Worm (Caenorhabditis elegans) whole organism, L2 larva: ENCODE measurements around the gene T10B10.9.

ENCODE experiments used
- C34F6.9 ChIP-seq: fragments of 150-350 bp; optimal IDR thresholded peaks from 2 replicates; lab custom pipeline; 2014; ENCODE audit warnings: missing biosample characterization, missing genetic modification characterization
- R02D3.7 ChIP-seq: fragments of 150-350 bp; optimal IDR thresholded peaks from 2 replicates; lab custom pipeline; 2014; ENCODE audit warnings: missing biosample characterization, missing genetic modification characterization
- Y55F3AM.14 ChIP-seq: fragments of 200-800 bp; sonication (Bioruptor generic); optimal IDR thresholded peaks from 2 replicates; lab custom pipeline; 2018; ENCODE audit warnings: mild to moderate bottlenecking, missing genetic modification characterization, missing compliant biosample characterization
- ZK546.5 ChIP-seq: sonication (generic microtip); optimal IDR thresholded peaks from 2 replicates; lab custom pipeline; 2017; ENCODE audit warnings: missing biosample characterization, missing genetic modification characterization
- alr-1 ChIP-seq: fragments of 150-350 bp; optimal IDR thresholded peaks from 2 replicates; lab custom pipeline; 2014; ENCODE audit warnings: missing biosample characterization, missing genetic modification characterization
- aly-2 ChIP-seq: fragments of 150-350 bp; optimal IDR thresholded peaks from 2 replicates; lab custom pipeline; 2014; ENCODE audit warnings: missing biosample characterization, missing genetic modification characterization
- blmp-1 ChIP-seq: sonication (generic microtip); optimal IDR thresholded peaks from 2 replicates; lab custom pipeline; 2017; ENCODE audit warnings: missing genetic modification characterization, mild to moderate bottlenecking, missing compliant biosample characterization, antibody characterized with exemption, moderate library complexity; ENCODE audit not compliant: insufficient read depth
- ceh-16 ChIP-seq: fragments of 150-350 bp; optimal IDR thresholded peaks from 2 replicates; lab custom pipeline; 2014; ENCODE audit warnings: missing biosample characterization, missing genetic modification characterization
- crh-2 ChIP-seq: sonication (generic microtip); optimal IDR thresholded peaks from 2 replicates; lab custom pipeline; 2017; ENCODE audit warnings: missing biosample characterization, missing genetic modification characterization
- dmd-4 ChIP-seq: sonication (generic microtip); optimal IDR thresholded peaks from 2 replicates; lab custom pipeline; 2017; ENCODE audit warnings: missing biosample characterization, missing genetic modification characterization
- elt-1 ChIP-seq: fragments of 150-350 bp; optimal IDR thresholded peaks from 2 replicates; lab custom pipeline; 2014; ENCODE audit warnings: missing biosample characterization, missing genetic modification characterization
- elt-3 ChIP-seq: sonication (generic microtip); optimal IDR thresholded peaks from 2 replicates; lab custom pipeline; 2017; ENCODE audit warnings: missing biosample characterization, missing genetic modification characterization
- fos-1 ChIP-seq: fragments of 150-350 bp; optimal IDR thresholded peaks from 2 replicates; lab custom pipeline; 2014; ENCODE audit warnings: missing biosample characterization, missing genetic modification characterization
- gmeb-1 ChIP-seq: fragments of 150-350 bp; optimal IDR thresholded peaks from 2 replicates; lab custom pipeline; 2014; ENCODE audit warnings: missing biosample characterization, missing genetic modification characterization
- lin-11 ChIP-seq: fragments of 150-350 bp; sonication (generic microtip); optimal IDR thresholded peaks from 2 replicates; lab custom pipeline; 2014; ENCODE audit warnings: missing biosample characterization, missing genetic modification characterization, inconsistent platforms, mixed read lengths
- lin-13 ChIP-seq: fragments of 150-350 bp; optimal IDR thresholded peaks from 2 replicates; lab custom pipeline; 2014; ENCODE audit warnings: missing biosample characterization, missing genetic modification reagents, missing genetic modification characterization
- lin-39 ChIP-seq: fragments of 150-350 bp; optimal IDR thresholded peaks from 2 replicates; lab custom pipeline; 2014; ENCODE audit warnings: missing biosample characterization, missing genetic modification reagents, missing genetic modification characterization
- lsy-2 ChIP-seq, 2 experiments: fragments of 150-350 bp in 1 of 2; sonication (generic microtip) in 1 of 2; optimal IDR thresholded peaks; 2 replicates each; lab custom pipeline; 2014 to 2017; ENCODE audit warnings: missing biosample characterization in 2 of 2, missing genetic modification characterization in 2 of 2
- mdl-1 ChIP-seq, 2 experiments: fragments of 150-350 bp in 1 of 2; sonication (generic microtip) in 1 of 2; optimal IDR thresholded peaks; 2 replicates each; lab custom pipeline; 2017; ENCODE audit warnings: missing biosample characterization in 2 of 2, missing genetic modification characterization in 2 of 2
- nhr-10 ChIP-seq: sonication (generic microtip); optimal IDR thresholded peaks from 2 replicates; lab custom pipeline; 2017; ENCODE audit warnings: missing biosample characterization, missing genetic modification characterization
- nhr-12 ChIP-seq: fragments of 150-350 bp; optimal IDR thresholded peaks from 2 replicates; lab custom pipeline; 2014; ENCODE audit warnings: missing biosample characterization, missing genetic modification characterization
- nhr-129 ChIP-seq: fragments of 150-350 bp; optimal IDR thresholded peaks from 2 replicates; lab custom pipeline; 2014; ENCODE audit warnings: missing biosample characterization, missing genetic modification characterization
- nhr-21 ChIP-seq: fragments of 150-350 bp; optimal IDR thresholded peaks from 2 replicates; lab custom pipeline; 2014; ENCODE audit warnings: missing biosample characterization, missing genetic modification characterization
- nhr-23 ChIP-seq: fragments of 150-350 bp; optimal IDR thresholded peaks from 2 replicates; lab custom pipeline; 2014; ENCODE audit warnings: missing biosample characterization, missing genetic modification reagents, missing genetic modification characterization
- nhr-25 ChIP-seq: fragments of 150-350 bp; sonication (generic microtip); optimal IDR thresholded peaks from 3 replicates; lab custom pipeline; 2014; ENCODE audit warnings: missing biosample characterization, missing genetic modification characterization
- peb-1 ChIP-seq: fragments of 150-350 bp; optimal IDR thresholded peaks from 2 replicates; lab custom pipeline; 2014; ENCODE audit warnings: missing biosample characterization, missing genetic modification characterization
- sem-4 ChIP-seq: fragments of 150-350 bp; optimal IDR thresholded peaks from 2 replicates; lab custom pipeline; 2014; ENCODE audit warnings: missing biosample characterization, missing genetic modification reagents, missing genetic modification characterization
- skn-1 ChIP-seq: sonication (generic microtip); optimal IDR thresholded peaks from 2 replicates; lab custom pipeline; 2017; ENCODE audit warnings: missing biosample characterization, missing genetic modification characterization
- sma-3 ChIP-seq: sonication (generic microtip); optimal IDR thresholded peaks from 2 replicates; lab custom pipeline; 2016; ENCODE audit warnings: missing genetic modification reagents, missing genetic modification characterization, missing compliant biosample characterization
- sma-9 ChIP-seq, 2 experiments: fragments of 150-350 bp in 1 of 2; sonication (generic microtip) in 1 of 2; optimal IDR thresholded peaks; 2 replicates each; lab custom pipeline; 2014 to 2016; ENCODE audit warnings: missing genetic modification characterization in 2 of 2, mild to moderate bottlenecking in 1 of 2, missing biosample characterization in 1 of 2, missing compliant biosample characterization in 1 of 2, missing genetic modification reagents in 1 of 2, moderate library complexity in 1 of 2
- snpc-4 ChIP-seq: fragments of 150-350 bp; optimal IDR thresholded peaks from 2 replicates; lab custom pipeline; 2014; ENCODE audit warnings: missing biosample characterization, missing genetic modification characterization
- unc-39 ChIP-seq: fragments of 150-350 bp; optimal IDR thresholded peaks from 2 replicates; lab custom pipeline; 2014; ENCODE audit warnings: missing biosample characterization, missing genetic modification characterization
- unc-55 ChIP-seq: fragments of 150-350 bp; sonication (generic microtip); optimal IDR thresholded peaks from 3 replicates; lab custom pipeline; 2014; ENCODE audit warnings: missing biosample characterization, missing genetic modification reagents, missing genetic modification characterization
- unc-62 ChIP-seq: fragments of 150-350 bp; optimal IDR thresholded peaks from 2 replicates; lab custom pipeline; 2014; ENCODE audit warnings: missing biosample characterization, missing genetic modification reagents, missing genetic modification characterization
- zag-1 ChIP-seq: fragments of 150-350 bp; optimal IDR thresholded peaks from 2 replicates; lab custom pipeline; 2014; ENCODE audit warnings: missing biosample characterization, missing genetic modification characterization
- ztf-1 ChIP-seq: fragments of 200-800 bp; sonication (Bioruptor generic); conservative IDR thresholded peaks from 2 replicates; pipeline ENCODE4 v1.3.6; 2022; ENCODE audit warnings: missing genetic modification characterization, missing compliant biosample characterization
- ztf-11 ChIP-seq: sonication (generic microtip); optimal IDR thresholded peaks from 2 replicates; lab custom pipeline; 2017; ENCODE audit warnings: missing biosample characterization, missing genetic modification characterization

T10B10.9 gene

DNA sequence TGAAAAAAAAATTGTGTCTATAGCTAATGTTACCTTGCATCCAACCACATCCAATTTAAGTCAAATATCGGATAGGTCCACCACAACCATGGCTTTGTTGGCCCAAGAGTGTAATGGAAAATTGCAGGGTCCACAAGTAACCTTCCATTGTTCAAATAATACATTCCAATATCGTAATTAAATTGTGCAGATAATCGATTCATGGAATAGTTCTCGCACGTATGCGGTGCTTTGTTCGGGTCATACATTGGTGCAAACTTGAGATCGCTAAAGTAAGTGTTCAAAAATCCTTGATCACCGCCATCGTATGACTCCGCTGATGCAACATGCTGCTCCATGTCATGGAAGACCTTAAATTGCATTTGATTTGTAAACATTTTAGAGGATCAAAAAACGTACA is 1.1 kb upstream of the T10B10.9 start:
- TF ChIP-seq ztf-11 (tag; lab: Kevin White, UChicago) (no peak), nhr-10 (tag; lab: Kevin White, UChicago) (no peak), unc-39 (tag; lab: Kevin White, UChicago) (no peak), aly-2 (tag; lab: Kevin White, UChicago) (no peak)

DNA sequence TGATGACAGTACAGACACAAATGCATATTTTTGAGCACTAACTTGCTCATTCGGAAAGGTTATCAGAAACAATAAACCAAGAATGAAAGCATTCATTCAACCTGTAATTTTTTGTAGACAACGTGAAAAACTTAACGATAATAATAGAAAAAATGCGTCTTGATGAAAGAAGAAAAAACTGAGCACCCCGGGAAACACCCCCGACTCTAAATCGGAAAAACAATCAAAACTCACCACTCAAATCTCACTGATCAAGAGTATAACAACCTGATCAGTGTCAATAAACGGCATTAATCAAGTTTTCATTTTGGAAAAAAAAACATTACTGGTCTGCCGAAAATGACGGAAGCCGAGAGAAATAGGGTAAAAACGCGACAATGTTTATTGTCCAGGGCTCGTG is 1.9 kb downstream of the T10B10.9 start, which contains the start of gene T10B10.8:
Gene T10B10.8 (minus strand): TSS at position 101 of the 400 bp plus-strand sequence.
- TF ChIP-seq Y55F3AM.14, result no peak
- TF ChIP-seq nhr-21, result no peak
- TF ChIP-seq lin-13, result no peak
- no peak for TF ChIP-seq crh-2
- no peak for TF ChIP-seq lin-11 (tag; lab: Kevin White, UChicago)
- TF ChIP-seq R02D3.7 (tag; lab: Kevin White, UChicago), result no peak
- TF ChIP-seq aly-2 (tag; lab: Kevin White, UChicago), result no peak
- no peak for TF ChIP-seq lin-39 (tag; lab: Kevin White, UChicago)
- TF ChIP-seq ZK546.5 (tag; lab: Kevin White, UChicago), result no peak
- no peak for TF ChIP-seq C34F6.9 (tag; lab: Kevin White, UChicago)
- TF ChIP-seq sem-4 (tag; lab: Kevin White, UChicago), result no peak
- TF ChIP-seq unc-62 (GFP tag; lab: Kevin White, UChicago), result no peak
- TF ChIP-seq elt-1, result no peak
- TF ChIP-seq unc-39 (tag; lab: Kevin White, UChicago), result no peak
- no peak for TF ChIP-seq sma-9 (GFP tag; optimal IDR thresholded peaks at IDR 0.05; lab: Kevin White, UChicago)
- no peak for TF ChIP-seq sma-9 (tag; optimal IDR thresholded peaks at IDR 0.05; lab: Kevin White, UChicago)

DNA sequence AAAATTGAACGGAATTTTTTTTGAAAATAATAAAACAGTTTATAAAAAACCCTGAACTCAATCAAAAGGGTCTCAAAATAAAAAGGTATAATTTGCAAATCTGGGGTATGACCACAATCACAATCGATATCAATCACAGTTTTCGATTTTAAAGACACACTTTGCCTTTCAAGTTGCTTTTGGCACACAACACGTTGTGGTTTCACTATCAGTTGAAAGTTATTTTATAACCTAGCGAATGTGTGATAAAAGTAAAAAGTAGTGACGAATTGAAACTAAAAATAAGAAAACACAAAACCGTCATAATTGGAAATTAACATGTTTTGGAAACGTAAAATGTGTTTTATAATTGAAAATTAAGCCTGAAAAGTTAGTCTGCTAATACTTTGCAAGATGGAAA is 3.5 kb downstream of the T10B10.9 start:
- no peak for TF ChIP-seq mdl-1 (tag; optimal IDR thresholded peaks at IDR 0.05; lab: Kevin White, UChicago)
- no peak for TF ChIP-seq ceh-16 (tag; lab: Kevin White, UChicago)
- TF ChIP-seq gmeb-1 (tag; lab: Kevin White, UChicago), result peak; percentile 22
- no peak for TF ChIP-seq sma-3
- TF ChIP-seq nhr-129 (tag; lab: Kevin White, UChicago), result no peak
- no peak for TF ChIP-seq lin-11 (tag; lab: Kevin White, UChicago)
- TF ChIP-seq lsy-2 (tag; optimal IDR thresholded peaks at IDR 0.05; lab: Kevin White, UChicago), result no peak
- peak; percentile 12 for TF ChIP-seq sma-9 (GFP tag; optimal IDR thresholded peaks at IDR 0.05; lab: Kevin White, UChicago)
- no peak for TF ChIP-seq sma-9 (tag; optimal IDR thresholded peaks at IDR 0.05; lab: Kevin White, UChicago)
- no peak for TF ChIP-seq elt-3 (tag; lab: Kevin White, UChicago)
- no peak for TF ChIP-seq lin-39 (tag; lab: Kevin White, UChicago)
- TF ChIP-seq nhr-12 (tag; lab: Kevin White, UChicago), result no peak
- TF ChIP-seq sem-4 (tag; lab: Kevin White, UChicago), result no peak
- no peak for TF ChIP-seq unc-55 (GFP tag; lab: Kevin White, UChicago)
- TF ChIP-seq nhr-25, result no peak
- TF ChIP-seq fos-1 (tag; lab: Kevin White, UChicago), result peak; percentile 61
- no peak for TF ChIP-seq zag-1
- TF ChIP-seq unc-62 (GFP tag; lab: Kevin White, UChicago), result no peak
- TF ChIP-seq crh-2, result peak; percentile 52

DNA sequence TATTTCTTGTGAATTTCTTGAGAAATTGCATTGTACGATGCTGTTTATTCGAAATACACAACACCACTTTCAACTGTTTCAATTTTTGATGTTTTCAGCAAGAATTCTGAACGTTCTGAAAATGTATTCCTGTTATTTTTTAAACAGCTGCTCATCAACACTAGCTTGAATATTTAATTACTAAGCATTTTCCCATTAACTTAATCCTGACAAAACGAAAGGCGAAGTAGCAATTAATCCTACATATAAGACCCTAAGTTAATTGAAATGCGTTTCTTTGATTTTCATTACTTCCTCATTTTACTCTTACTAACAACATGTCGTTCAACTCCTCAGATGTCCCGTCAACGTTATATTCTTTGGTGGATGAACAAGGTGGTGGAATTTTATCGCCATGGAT is 4.2 kb downstream of the T10B10.9 start, which contains the start of gene ocr-3:
Gene ocr-3 (plus strand): TSS at position 301 of the 400 bp plus-strand sequence.
- TF ChIP-seq skn-1 (tag; lab: Kevin White, UChicago), result no peak
- TF ChIP-seq R02D3.7 (tag; lab: Kevin White, UChicago), result no peak
- TF ChIP-seq alr-1 (tag; lab: Kevin White, UChicago), result no peak
- TF ChIP-seq unc-62 (GFP tag; lab: Kevin White, UChicago), result no peak
- TF ChIP-seq nhr-23 (tag; lab: Kevin White, UChicago), result no peak
- no peak for TF ChIP-seq sma-3
- no peak for TF ChIP-seq elt-3 (tag; lab: Kevin White, UChicago)
- no peak for TF ChIP-seq peb-1 (tag; lab: Kevin White, UChicago)

DNA sequence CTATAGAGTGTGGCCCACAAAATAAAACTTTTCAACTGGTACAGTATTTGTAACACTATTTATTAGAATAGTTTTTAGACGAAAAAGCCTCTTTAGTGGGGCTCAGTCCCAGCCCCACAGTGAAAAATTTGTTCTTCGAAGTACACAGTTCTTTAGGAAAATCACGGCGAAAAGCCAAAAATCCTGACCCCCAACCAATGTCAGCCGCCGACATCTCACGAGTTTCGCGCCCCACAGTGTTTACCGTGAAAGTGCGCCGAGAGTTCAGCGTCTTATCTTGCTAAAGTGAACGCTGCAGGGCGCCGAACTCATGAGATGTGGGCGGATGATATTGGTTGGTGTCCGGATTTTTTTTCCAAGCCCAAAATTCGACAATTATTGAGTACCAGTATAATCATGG is 6.8 kb downstream of the T10B10.9 start:
- TF ChIP-seq peb-1 (tag; lab: Kevin White, UChicago) (no peak), blmp-1 (no peak), dmd-4 (tag; lab: Kevin White, UChicago) (no peak), snpc-4 (tag; lab: Kevin White, UChicago) (peak; percentile 86), ztf-1 (no peak), sma-9 (GFP tag; optimal IDR thresholded peaks at IDR 0.05; lab: Kevin White, UChicago) (peak; percentile 18), sma-9 (tag; optimal IDR thresholded peaks at IDR 0.05; lab: Kevin White, UChicago) (no peak)
- TF ChIP-seq, all 48 proteins: peak for 2
